Worm (Caenorhabditis elegans) whole organism, young adult: ENCODE measurements around the gene F14F8.9.

Experiments
- B0261.1 ChIP-seq: sonication (generic microtip); optimal IDR thresholded peaks from 2 replicates; lab custom pipeline; 2016; ENCODE audit warnings: mild to moderate bottlenecking, missing genetic modification characterization, moderate library complexity, missing compliant biosample characterization
- C17E4.6 ChIP-seq: fragments of 200-800 bp; sonication (Bioruptor generic); IDR thresholded peaks from 2 replicates; pipeline ENCODE4 v1.3.6; 2022; ENCODE audit warnings: missing genetic modification reagents, missing genetic modification characterization, missing compliant biosample characterization
- D2030.7 ChIP-seq: fragments of 200-800 bp; sonication (Bioruptor generic); IDR thresholded peaks from 2 replicates; pipeline ENCODE4 v1.3.6; 2022; ENCODE audit warnings: missing genetic modification reagents, missing genetic modification characterization, missing compliant biosample characterization
- F33H1.4 ChIP-seq: fragments of 200-800 bp; sonication (Bioruptor generic); IDR thresholded peaks from 2 replicates; pipeline ENCODE4 v1.3.6; 2022; ENCODE audit warnings: missing genetic modification reagents, missing genetic modification characterization, missing compliant biosample characterization
- F49E8.2 ChIP-seq: sonication (generic microtip); optimal IDR thresholded peaks from 3 replicates; lab custom pipeline; 2017; ENCODE audit warnings: missing genetic modification characterization, mild to moderate bottlenecking, missing compliant biosample characterization, antibody characterized with exemption, moderate library complexity; ENCODE audit not compliant: insufficient read depth
- T26A5.8 ChIP-seq: sonication (generic microtip); optimal IDR thresholded peaks from 2 replicates; lab custom pipeline; 2016; ENCODE audit warnings: missing genetic modification characterization, missing compliant biosample characterization
- Y56A3A.18 ChIP-seq: fragments of 200-800 bp; sonication (Bioruptor generic); IDR thresholded peaks from 2 replicates; pipeline ENCODE4 v1.3.6; 2022; ENCODE audit warnings: missing genetic modification reagents, missing genetic modification characterization, missing compliant biosample characterization
- ZK185.1 ChIP-seq: sonication (generic microtip); optimal IDR thresholded peaks from 2 replicates; lab custom pipeline; 2016; ENCODE audit warnings: mild to moderate bottlenecking, missing genetic modification characterization, missing compliant biosample characterization; ENCODE audit not compliant: poor library complexity, severe bottlenecking
- athp-1 ChIP-seq: sonication (generic microtip); optimal IDR thresholded peaks from 2 replicates; lab custom pipeline; 2017; ENCODE audit warnings: mild to moderate bottlenecking, missing genetic modification characterization, missing compliant biosample characterization
- attf-6 ChIP-seq: fragments of 200-800 bp; sonication (Bioruptor generic); IDR thresholded peaks from 2 replicates; pipeline ENCODE4 v1.3.6; 2022; ENCODE audit warnings: missing genetic modification reagents, missing genetic modification characterization, missing compliant biosample characterization
- ccch-3 ChIP-seq: fragments of 200-800 bp; sonication (Bioruptor generic); optimal IDR thresholded peaks from 2 replicates; lab custom pipeline; 2018; ENCODE audit warnings: mild to moderate bottlenecking, missing genetic modification characterization, missing compliant biosample characterization
- cebp-2 ChIP-seq: fragments of 200-800 bp; sonication (Bioruptor generic); IDR thresholded peaks from 2 replicates; pipeline ENCODE4 v1.3.6; 2022; ENCODE audit warnings: missing genetic modification characterization, missing compliant biosample characterization
- ceh-79 ChIP-seq: sonication (generic microtip); optimal IDR thresholded peaks from 2 replicates; lab custom pipeline; 2017; ENCODE audit warnings: mild to moderate bottlenecking, missing genetic modification characterization, missing compliant biosample characterization
- chd-7 ChIP-seq: sonication (generic microtip); optimal IDR thresholded peaks from 2 replicates; lab custom pipeline; 2016; ENCODE audit warnings: mild to moderate bottlenecking, missing genetic modification characterization, moderate library complexity, missing compliant biosample characterization
- die-1 ChIP-seq: sonication (generic microtip); optimal IDR thresholded peaks from 2 replicates; lab custom pipeline; 2016; ENCODE audit warnings: missing genotype, mild to moderate bottlenecking, missing genetic modification characterization, missing compliant biosample characterization
- dox-1 ChIP-seq: fragments of 200-800 bp; sonication (Bioruptor generic); IDR thresholded peaks from 2 replicates; pipeline ENCODE4 v1.3.6; 2022; ENCODE audit warnings: missing genetic modification reagents, missing genetic modification characterization, missing compliant biosample characterization
- dpl-1 ChIP-seq: fragments of 150-350 bp; optimal IDR thresholded peaks from 2 replicates; lab custom pipeline; 2014; ENCODE audit warnings: missing biosample characterization, missing genetic modification reagents, missing genetic modification characterization
- gei-17 ChIP-seq: fragments of 200-800 bp; sonication (Bioruptor generic); optimal IDR thresholded peaks from 2 replicates; lab custom pipeline; 2018; ENCODE audit warnings: mild to moderate bottlenecking, missing genetic modification characterization, missing compliant biosample characterization
- him-1 ChIP-seq: sonication (generic microtip); optimal IDR thresholded peaks from 2 replicates; lab custom pipeline; 2016; ENCODE audit warnings: missing genotype, missing genetic modification reagents, missing genetic modification characterization, missing compliant biosample characterization
- hlh-26 ChIP-seq: fragments of 200-800 bp; sonication (Bioruptor generic); conservative IDR thresholded peaks from 2 replicates; pipeline ENCODE4 v1.3.6; 2022; ENCODE audit warnings: missing genetic modification reagents, missing genetic modification characterization, missing compliant biosample characterization
- hmg-1.2 ChIP-seq: fragments of 200-800 bp; sonication (Bioruptor generic); IDR thresholded peaks from 2 replicates; pipeline ENCODE4 v1.3.6; 2022; ENCODE audit warnings: missing genetic modification reagents, missing genetic modification characterization, missing compliant biosample characterization
- hrde-1 ChIP-seq: sonication (generic microtip); optimal IDR thresholded peaks from 2 replicates; lab custom pipeline; 2016; ENCODE audit warnings: missing genetic modification characterization, mild to moderate bottlenecking, missing compliant biosample characterization, moderate library complexity, missing genotype, missing genetic modification reagents, borderline replicate concordance
- hsf-1 ChIP-seq: fragments of 200-800 bp; sonication (Bioruptor generic); IDR thresholded peaks from 2 replicates; pipeline ENCODE4 v1.3.6; 2022; ENCODE audit warnings: missing genetic modification reagents, missing genetic modification characterization, missing compliant biosample characterization
- lin-26 ChIP-seq: fragments of 200-800 bp; sonication (Bioruptor generic); IDR thresholded peaks from 2 replicates; pipeline ENCODE4 v1.3.6; 2022; ENCODE audit warnings: missing genetic modification reagents, missing genetic modification characterization, missing compliant biosample characterization
- lin-54 ChIP-seq: fragments of 200-800 bp; sonication (Bioruptor generic); optimal IDR thresholded peaks from 2 replicates; lab custom pipeline; 2018; ENCODE audit warnings: mild to moderate bottlenecking, missing genetic modification characterization, missing compliant biosample characterization
- madf-10 ChIP-seq: sonication (generic microtip); optimal IDR thresholded peaks from 2 replicates; lab custom pipeline; 2016; ENCODE audit warnings: mild to moderate bottlenecking, missing genetic modification characterization, missing compliant biosample characterization
- madf-6 ChIP-seq: fragments of 200-800 bp; sonication (Bioruptor generic); IDR thresholded peaks from 2 replicates; pipeline ENCODE4 v1.3.6; 2022; ENCODE audit warnings: missing genetic modification reagents, missing genetic modification characterization, missing compliant biosample characterization
- mcd-1 ChIP-seq: fragments of 200-800 bp; sonication (Bioruptor generic); IDR thresholded peaks from 2 replicates; pipeline ENCODE4 v1.3.6; 2022; ENCODE audit warnings: missing genetic modification reagents, missing genetic modification characterization, missing compliant biosample characterization
- mel-28 ChIP-seq: sonication (generic microtip); optimal IDR thresholded peaks from 2 replicates; lab custom pipeline; 2016; ENCODE audit warnings: borderline replicate concordance, mild to moderate bottlenecking, missing genetic modification characterization, missing compliant biosample characterization
- mxl-1 ChIP-seq: sonication (generic microtip); optimal IDR thresholded peaks from 2 replicates; lab custom pipeline; 2016; ENCODE audit warnings: missing genetic modification characterization, missing compliant biosample characterization
- nfyb-1 ChIP-seq: fragments of 200-800 bp; sonication (Bioruptor generic); IDR thresholded peaks from 2 replicates; pipeline ENCODE4 v1.3.6; 2022; ENCODE audit warnings: missing genetic modification reagents, missing genetic modification characterization, missing compliant biosample characterization
- nhr-80 ChIP-seq: sonication (generic microtip); optimal IDR thresholded peaks from 2 replicates; lab custom pipeline; 2016; ENCODE audit warnings: missing genetic modification characterization, missing compliant biosample characterization
- nhr-90 ChIP-seq: sonication (generic microtip); optimal IDR thresholded peaks from 2 replicates; lab custom pipeline; 2016; ENCODE audit warnings: missing genotype, mild to moderate bottlenecking, missing genetic modification characterization, missing compliant biosample characterization
- pbrm-1 ChIP-seq: fragments of 200-800 bp; sonication (Bioruptor generic); IDR thresholded peaks from 2 replicates; pipeline ENCODE4 v1.3.6; 2022; ENCODE audit warnings: missing genetic modification reagents, missing genetic modification characterization, missing compliant biosample characterization
- rec-8 ChIP-seq, 2 experiments: sonication (generic microtip); optimal IDR thresholded peaks; 2 replicates each; lab custom pipeline; 2016; ENCODE audit warnings: mild to moderate bottlenecking in 2 of 2, missing genetic modification characterization in 2 of 2, missing genetic modification reagents in 2 of 2, missing genotype in 2 of 2, missing biosample characterization in 1 of 2, missing compliant biosample characterization in 1 of 2, moderate library complexity in 1 of 2
- rpc-1 ChIP-seq, 2 experiments: fragments of 150-350 bp in 1 of 2; sonication (generic microtip) in 1 of 2; optimal IDR thresholded peaks; 2 replicates each; lab custom pipeline; 2014 to 2018; ENCODE audit warnings: missing biosample characterization in 1 of 2, missing genetic modification characterization in 1 of 2, missing genetic modification reagents in 1 of 2, missing genotype in 1 of 2
- snpc-1.1 ChIP-seq: sonication (generic microtip); optimal IDR thresholded peaks from 2 replicates; lab custom pipeline; 2017; ENCODE audit warnings: missing genetic modification characterization, mild to moderate bottlenecking, missing compliant biosample characterization, antibody characterized with exemption, moderate library complexity, missing genotype, missing genetic modification reagents; ENCODE audit not compliant: insufficient read depth
- snpc-1.3 ChIP-seq: sonication (generic microtip); optimal IDR thresholded peaks from 2 replicates; lab custom pipeline; 2017; ENCODE audit warnings: missing genetic modification characterization, mild to moderate bottlenecking, missing compliant biosample characterization, antibody characterized with exemption, moderate library complexity, missing genotype, missing genetic modification reagents; ENCODE audit not compliant: insufficient read depth
- snpc-3.4 ChIP-seq: sonication (generic microtip); optimal IDR thresholded peaks from 2 replicates; lab custom pipeline; 2017; ENCODE audit warnings: missing genetic modification characterization, mild to moderate bottlenecking, missing compliant biosample characterization, antibody characterized with exemption, moderate library complexity, missing genotype, missing genetic modification reagents
- snpc-4 ChIP-seq, 5 experiments: fragments of 150-350 bp in 1 of 5; sonication (generic microtip) in 4 of 5; optimal IDR thresholded peaks; 2 replicates each; lab custom pipeline; 2014 to 2018; ENCODE audit warnings: missing genetic modification characterization in 5 of 5, missing biosample characterization in 3 of 5, antibody characterized with exemption in 2 of 5, mild to moderate bottlenecking in 2 of 5, missing compliant biosample characterization in 2 of 5, missing genotype in 2 of 5, moderate library complexity in 2 of 5, missing genetic modification reagents in 1 of 5
- somi-1 ChIP-seq: fragments of 200-800 bp; sonication (Bioruptor generic); optimal IDR thresholded peaks from 2 replicates; lab custom pipeline; 2018; ENCODE audit warnings: mild to moderate bottlenecking, missing genetic modification characterization, missing compliant biosample characterization
- tbp1 ChIP-seq: fragments of 200-800 bp; sonication (Bioruptor generic); optimal IDR thresholded peaks from 2 replicates; lab custom pipeline; 2018; ENCODE audit warnings: mild to moderate bottlenecking, missing genetic modification characterization, missing compliant biosample characterization
- ztf-18 ChIP-seq: sonication (generic microtip); optimal IDR thresholded peaks from 2 replicates; lab custom pipeline; 2016; ENCODE audit warnings: missing genotype, mild to moderate bottlenecking, missing genetic modification characterization, missing compliant biosample characterization
- ztf-25 ChIP-seq: fragments of 200-800 bp; sonication (Bioruptor generic); IDR thresholded peaks from 2 replicates; pipeline ENCODE4 v1.3.6; 2022; ENCODE audit warnings: missing genetic modification reagents, missing genetic modification characterization, missing compliant biosample characterization

The F14F8.9 gene

ce11 chrV:16640366-16640765 lies 28.0 kb downstream of the F14F8.9 start:
- TF ChIP-seq nhr-80 (tag; lab: Kevin White, UChicago) (peak; percentile 5), chd-7 (tag; lab: Kevin White, UChicago) (peak; percentile 22), snpc-1.1 (tag; lab: Kevin White, UChicago) (peak; percentile 51), lin-54 (GFP tag; lab: Kevin White, UChicago) (peak; percentile 16), B0261.1 (tag; lab: Kevin White, UChicago) (peak; percentile 79), hsf-1 (GFP tag; lab: Robert Waterston, UW) (0 out of 2 replicates have a peak, but pooled peaks have one; percentile 42), die-1 (tag; lab: Kevin White, UChicago) (peak; percentile 69), ztf-18 (tag; lab: Kevin White, UChicago) (peak; percentile 46), gei-17 (GFP tag; lab: Kevin White, UChicago) (no peak), C17E4.6 (GFP tag; lab: Robert Waterston, UW) (no peak), ztf-25 (no peak), D2030.7 (GFP tag; lab: Robert Waterston, UW) (peak; percentile 37; the same call in 1 of the 2 replicates), attf-6 (GFP tag; lab: Robert Waterston, UW) (peak; percentile 83), tbp1 (GFP tag; lab: Kevin White, UChicago) (peak; percentile 89), F33H1.4 (no peak), madf-6 (GFP tag; lab: Robert Waterston, UW) (peak; percentile 45; the same call in 1 of the 2 replicates), him-1 (tag; lab: Kevin White, UChicago) (peak; percentile 71), snpc-3.4 (tag; lab: Kevin White, UChicago) (peak; percentile 39), ceh-79 (no peak), nhr-90 (peak; percentile 64), rpc-1 (optimal IDR thresholded peaks at IDR 0.05; lab: Kevin White, UChicago) (peak; percentile 70), rpc-1 (tag; optimal IDR thresholded peaks at IDR 0.05; lab: Kevin White, UChicago) (peak; percentile 85), ZK185.1 (tag; lab: Kevin White, UChicago) (peak; percentile 57), somi-1 (no peak), snpc-4 (GFP tag; optimal IDR thresholded peaks at IDR 0.05; lab: Kevin White, UChicago) (peak; percentile 63), snpc-4 (tag; optimal IDR thresholded peaks at IDR 0.05; lab: Kevin White, UChicago) (peak in 2 of 4 experiments; percentile 18 to 83), madf-10 (tag; lab: Kevin White, UChicago) (peak; percentile 8), nfyb-1 (GFP tag; lab: Robert Waterston, UW) (peak; percentile 70), hmg-1.2 (peak; percentile 59), ccch-3 (GFP tag; lab: Kevin White, UChicago) (no peak), rec-8 (tag; optimal IDR thresholded peaks at IDR 0.05; lab: Kevin White, UChicago) (peak in 1 of 2 experiments; percentile 31), pbrm-1 (GFP tag; lab: Robert Waterston, UW) (0 out of 2 replicates have a peak, but pooled peaks have one; percentile 53), Y56A3A.18 (0 out of 2 replicates have a peak, but pooled peaks have one; percentile 53), mcd-1 (GFP tag; lab: Robert Waterston, UW) (0 out of 2 replicates have a peak, but pooled peaks have one; percentile 15), hlh-26 (GFP tag; lab: Robert Waterston, UW) (no peak), mxl-1 (tag; lab: Kevin White, UChicago) (peak; percentile 25), athp-1 (peak; percentile 7), F49E8.2 (tag; lab: Kevin White, UChicago) (peak; percentile 10), lin-26 (GFP tag; lab: Robert Waterston, UW) (peak; percentile 74), T26A5.8 (tag; lab: Kevin White, UChicago) (no peak), mel-28 (tag; lab: Kevin White, UChicago) (no peak), dox-1 (GFP tag; lab: Robert Waterston, UW) (peak; percentile 72), dpl-1 (GFP tag; lab: Kevin White, UChicago) (no peak), cebp-2 (GFP tag; lab: Robert Waterston, UW) (0 out of 2 replicates have a peak, but pooled peaks have one; percentile 77), snpc-1.3 (no peak), hrde-1 (tag; lab: Kevin White, UChicago) (peak; percentile 22)
